Worm (Caenorhabditis elegans) whole organism, L1 larva: ENCODE results near the gene str-78.

Source experiments
- C34B4.2 ChIP-seq: sonication (generic microtip); optimal IDR thresholded peaks from 2 replicates; lab custom pipeline; 2017; ENCODE audit warnings: mild to moderate bottlenecking, missing genetic modification characterization, missing compliant biosample characterization
- blmp-1 ChIP-seq: fragments of 150-350 bp; optimal IDR thresholded peaks from 2 replicates; lab custom pipeline; 2014; ENCODE audit warnings: missing biosample characterization, missing genetic modification characterization
- ceh-63 ChIP-seq: fragments of 200-800 bp; sonication (Bioruptor generic); optimal IDR thresholded peaks from 2 replicates; lab custom pipeline; 2018; ENCODE audit warnings: mild to moderate bottlenecking, missing genetic modification characterization, missing compliant biosample characterization
- ceh-8 ChIP-seq: fragments of 200-800 bp; sonication (Bioruptor generic); optimal IDR thresholded peaks from 2 replicates; lab custom pipeline; 2018; ENCODE audit warnings: mild to moderate bottlenecking, missing genetic modification characterization, moderate library complexity, missing compliant biosample characterization
- ceh-88 ChIP-seq: fragments of 200-800 bp; sonication (Bioruptor generic); IDR thresholded peaks from 2 replicates; pipeline ENCODE4 v1.3.6; 2022; ENCODE audit warnings: missing genetic modification characterization, missing compliant biosample characterization
- ceh-90 ChIP-seq: sonication (generic microtip); optimal IDR thresholded peaks from 2 replicates; lab custom pipeline; 2016; ENCODE audit warnings: missing genetic modification characterization, missing compliant biosample characterization
- ces-1 ChIP-seq: fragments of 150-350 bp; optimal IDR thresholded peaks from 2 replicates; lab custom pipeline; 2014; ENCODE audit warnings: missing biosample characterization, missing genetic modification reagents, missing genetic modification characterization
- dpl-1 ChIP-seq, 3 experiments: fragments of 150-350 bp in 2 of 3; sonication (generic microtip) in 1 of 3; optimal IDR thresholded peaks; 2 replicates each; lab custom pipeline; 2014 to 2017; ENCODE audit warnings: missing biosample characterization in 3 of 3, missing genetic modification characterization in 3 of 3, missing genetic modification reagents in 3 of 3
- dsc-1 ChIP-seq: sonication (generic microtip); optimal IDR thresholded peaks from 2 replicates; lab custom pipeline; 2016; ENCODE audit warnings: mild to moderate bottlenecking, missing genetic modification characterization, missing compliant biosample characterization
- efl-1 ChIP-seq, 4 experiments: fragments of 150-350 bp; optimal IDR thresholded peaks in 3 of 4; peaks in 1 of 4; 1 replicate in 1 of 4; 2 replicates in 3 of 4; lab custom pipeline; 2014; ENCODE audit warnings: missing biosample characterization in 2 of 4, missing genetic modification characterization in 2 of 4, missing genetic modification reagents in 2 of 4
- efl-3 ChIP-seq: fragments of 200-800 bp; sonication (Bioruptor generic); optimal IDR thresholded peaks from 2 replicates; lab custom pipeline; 2018; ENCODE audit warnings: mild to moderate bottlenecking, missing genetic modification characterization, missing compliant biosample characterization
- egl-13 ChIP-seq: sonication (generic microtip); optimal IDR thresholded peaks from 2 replicates; lab custom pipeline; 2016; ENCODE audit warnings: missing genotype, missing genetic modification reagents, missing genetic modification characterization, missing compliant biosample characterization
- elt-3 ChIP-seq, 6 experiments: fragments of 150-350 bp in 1 of 6; sonication (generic microtip); optimal IDR thresholded peaks; 2 replicates each; lab custom pipeline; 2017 to 2018; ENCODE audit warnings: missing biosample characterization in 6 of 6, missing genetic modification characterization in 6 of 6, inconsistent platforms in 1 of 6
- ets-5 ChIP-seq: fragments of 200-800 bp; sonication (Bioruptor generic); IDR thresholded peaks from 2 replicates; pipeline ENCODE4 v1.3.6; 2022; ENCODE audit warnings: missing genetic modification characterization, missing compliant biosample characterization
- fkh-8 ChIP-seq: sonication (generic microtip); optimal IDR thresholded peaks from 2 replicates; lab custom pipeline; 2016; ENCODE audit warnings: mild to moderate bottlenecking, missing genetic modification characterization, missing compliant biosample characterization
- hlh-17 ChIP-seq: fragments of 200-800 bp; sonication (Bioruptor generic); optimal IDR thresholded peaks from 2 replicates; lab custom pipeline; 2018; ENCODE audit warnings: missing genetic modification characterization, mild to moderate bottlenecking, missing compliant biosample characterization, moderate library complexity, borderline replicate concordance
- hlh-4 ChIP-seq: sonication (generic microtip); optimal IDR thresholded peaks from 2 replicates; lab custom pipeline; 2016; ENCODE audit warnings: mild to moderate bottlenecking, missing genetic modification characterization, missing compliant biosample characterization
- irx-1 ChIP-seq: sonication (generic microtip); optimal IDR thresholded peaks from 2 replicates; lab custom pipeline; 2016; ENCODE audit warnings: missing genetic modification characterization, missing compliant biosample characterization
- isw-1 ChIP-seq: fragments of 200-800 bp; sonication (Bioruptor generic); IDR thresholded peaks from 2 replicates; pipeline ENCODE4 v1.3.6; 2022; ENCODE audit warnings: missing genetic modification characterization, missing compliant biosample characterization
- lin-13 ChIP-seq: fragments of 150-350 bp; optimal IDR thresholded peaks from 2 replicates; lab custom pipeline; 2014; ENCODE audit warnings: missing biosample characterization, missing genetic modification reagents, missing genetic modification characterization
- lin-14 ChIP-seq: fragments of 200-800 bp; sonication (Bioruptor generic); optimal IDR thresholded peaks from 2 replicates; lab custom pipeline; 2018; ENCODE audit warnings: mild to moderate bottlenecking, missing genetic modification characterization, moderate library complexity, missing compliant biosample characterization
- lin-35 ChIP-seq, 2 experiments: fragments of 150-350 bp; optimal IDR thresholded peaks; 2 replicates each; lab custom pipeline; 2014; ENCODE audit warnings: missing biosample characterization in 2 of 2, missing genetic modification characterization in 2 of 2, missing genetic modification reagents in 2 of 2
- lir-3 ChIP-seq: sonication (generic microtip); optimal IDR thresholded peaks from 2 replicates; lab custom pipeline; 2016; ENCODE audit warnings: mild to moderate bottlenecking, missing genetic modification characterization, moderate library complexity, missing compliant biosample characterization; ENCODE audit not compliant: poor library complexity
- mdl-1 ChIP-seq, 2 experiments: fragments of 150-350 bp; optimal IDR thresholded peaks; 2 replicates each; lab custom pipeline; 2014 to 2017; ENCODE audit warnings: missing biosample characterization in 2 of 2, missing genetic modification characterization in 2 of 2, inconsistent platforms in 1 of 2
- mep-1 ChIP-seq: fragments of 150-350 bp; optimal IDR thresholded peaks from 2 replicates; lab custom pipeline; 2014; ENCODE audit warnings: missing biosample characterization, missing genetic modification characterization
- nhr-11 ChIP-seq: fragments of 150-350 bp; optimal IDR thresholded peaks from 2 replicates; lab custom pipeline; 2014; ENCODE audit warnings: missing biosample characterization, missing genetic modification characterization
- nhr-19 ChIP-seq: fragments of 200-800 bp; sonication (Bioruptor generic); conservative IDR thresholded peaks from 2 replicates; pipeline ENCODE4 v1.3.6; 2022; ENCODE audit warnings: missing genetic modification characterization, missing compliant biosample characterization
- nhr-237 ChIP-seq: fragments of 150-350 bp; optimal IDR thresholded peaks from 2 replicates; lab custom pipeline; 2014; ENCODE audit warnings: missing biosample characterization, missing genetic modification characterization
- nhr-28 ChIP-seq: fragments of 150-350 bp; optimal IDR thresholded peaks from 2 replicates; lab custom pipeline; 2014; ENCODE audit warnings: missing biosample characterization, missing genetic modification characterization
- pax-3 ChIP-seq: fragments of 200-800 bp; sonication (Bioruptor generic); optimal IDR thresholded peaks from 2 replicates; lab custom pipeline; 2018; ENCODE audit warnings: mild to moderate bottlenecking, missing genetic modification characterization, moderate library complexity, missing compliant biosample characterization
- skn-1 ChIP-seq: fragments of 150-350 bp; optimal IDR thresholded peaks from 2 replicates; lab custom pipeline; 2014; ENCODE audit warnings: missing biosample characterization, missing genetic modification characterization
- sox-4 ChIP-seq: sonication (generic microtip); optimal IDR thresholded peaks from 2 replicates; lab custom pipeline; 2016; ENCODE audit warnings: missing genetic modification characterization, missing compliant biosample characterization
- unc-62 ChIP-seq: fragments of 150-350 bp; optimal IDR thresholded peaks from 2 replicates; lab custom pipeline; 2014; ENCODE audit warnings: missing biosample characterization, missing genetic modification reagents, missing genetic modification characterization
- vab-15 ChIP-seq: sonication (generic microtip); optimal IDR thresholded peaks from 2 replicates; lab custom pipeline; 2017; ENCODE audit warnings: missing genotype, mild to moderate bottlenecking, missing genetic modification characterization, missing compliant biosample characterization
- zip-4 ChIP-seq: fragments of 200-800 bp; sonication (Bioruptor generic); optimal IDR thresholded peaks from 2 replicates; lab custom pipeline; 2018; ENCODE audit warnings: mild to moderate bottlenecking, missing genetic modification characterization, moderate library complexity, missing compliant biosample characterization
- ztf-4 ChIP-seq: fragments of 150-350 bp; optimal IDR thresholded peaks from 2 replicates; lab custom pipeline; 2014; ENCODE audit warnings: missing biosample characterization, missing genetic modification characterization

The str-78 gene

DNA sequence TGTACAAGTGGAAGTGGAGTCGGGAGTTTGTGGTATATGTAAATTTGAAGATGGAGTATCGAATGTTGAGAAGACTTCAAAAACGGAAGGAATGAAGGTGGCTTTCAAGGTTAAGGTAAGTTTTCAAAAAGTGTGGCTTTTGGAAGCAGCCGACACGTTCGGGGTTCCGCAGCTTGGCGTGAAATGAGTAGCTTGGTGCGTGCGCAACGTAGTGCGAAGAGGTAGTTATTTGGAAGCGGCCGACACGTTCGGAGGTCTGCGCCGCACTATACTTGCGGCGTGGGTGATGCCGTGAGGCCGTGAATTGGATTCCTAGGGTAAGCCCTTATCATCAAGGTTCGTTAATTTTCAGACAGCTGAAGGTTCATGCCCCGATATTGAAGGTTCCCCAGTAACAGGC lies 26.3 kb downstream of the str-78 start, which contains the start of gene clec-189:
Gene clec-189, plus strand, starts transcription at position 92 of the 400 bp plus-strand sequence.
- TF ChIP-seq hlh-17, result no peak
- no peak for TF ChIP-seq skn-1 (tag; lab: Kevin White, UChicago)
- TF ChIP-seq ets-5, result no peak
- TF ChIP-seq, all 84 proteins: peak for 0

ce11 chrIV:15119268-15119667 lies 27.7 kb downstream of the str-78 start:
- TF ChIP-seq hlh-4 (tag; lab: Kevin White, UChicago), result no peak
- no peak for TF ChIP-seq dpl-1 (GFP tag; optimal IDR thresholded peaks at IDR 0.05; lab: Kevin White, UChicago)

DNA sequence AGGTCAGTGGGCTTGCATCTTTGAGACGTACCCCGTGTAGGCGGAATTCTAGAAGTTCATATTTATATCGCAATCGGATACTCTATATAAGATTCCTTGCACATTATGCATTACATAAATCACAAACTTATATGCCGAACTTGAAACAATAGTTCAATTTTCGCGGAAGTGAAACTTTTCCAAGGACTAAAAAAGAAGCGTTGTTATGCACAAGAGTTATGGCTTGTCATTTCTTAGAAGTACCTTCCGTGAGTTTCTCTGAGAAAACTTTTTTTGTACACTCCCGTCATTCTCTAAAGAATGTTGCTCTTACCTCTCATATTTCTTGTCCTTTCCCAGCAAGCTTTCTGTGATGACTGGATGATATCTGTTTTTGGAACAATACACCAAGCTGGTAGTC lies 28.6 kb downstream of the str-78 start, which contains the start of gene M199.136:
Gene M199.136, plus strand, starts transcription at position 301 of the 400 bp plus-strand sequence.
- TF ChIP-seq irx-1 (tag; lab: Kevin White, UChicago) (no peak), efl-1 (optimal IDR thresholded peaks at IDR 0.05; lab: Kevin White, UChicago) (no peak), efl-1 (GFP tag; optimal IDR thresholded peaks at IDR 0.05 in 1 of 2; lab: Kevin White, UChicago) (no peak), nhr-11 (no peak), ceh-88 (no peak), nhr-19 (GFP tag; lab: Robert Waterston, UW) (no peak), dsc-1 (tag; lab: Kevin White, UChicago) (no peak), isw-1 (no peak), pax-3 (tag; lab: Kevin White, UChicago) (no peak), C34B4.2 (tag; lab: Kevin White, UChicago) (no peak), lin-14 (GFP tag; lab: Kevin White, UChicago) (no peak), mdl-1 (tag; optimal IDR thresholded peaks at IDR 0.05; lab: Kevin White, UChicago) (no peak), nhr-237 (tag; lab: Kevin White, UChicago) (no peak)

ce11 chrIV:15114324-15114723 lies 32.7 kb downstream of the str-78 start, which contains the start of gene M199.135:
TSS of gene M199.135 (plus strand) at chrIV:15114624.
- TF ChIP-seq skn-1 (tag; lab: Kevin White, UChicago) (no peak), unc-62 (GFP tag; lab: Kevin White, UChicago) (no peak), ceh-90 (tag; lab: Kevin White, UChicago) (no peak), egl-13 (tag; lab: Kevin White, UChicago) (no peak), zip-4 (GFP tag; lab: Kevin White, UChicago) (no peak), fkh-8 (tag; lab: Kevin White, UChicago) (no peak), mep-1 (no peak), lir-3 (tag; lab: Kevin White, UChicago) (no peak), ztf-4 (tag; lab: Kevin White, UChicago) (no peak)
- TF ChIP-seq, all 84 proteins: peak for 0

- TF ChIP-seq vab-15 (tag; lab: Kevin White, UChicago) (no peak), lin-35 (GFP tag; optimal IDR thresholded peaks at IDR 0.05; lab: Kevin White, UChicago) (no peak), ceh-8 (GFP tag; lab: Kevin White, UChicago) (no peak), fkh-8 (tag; lab: Kevin White, UChicago) (no peak), ceh-88 (no peak), ces-1 (GFP tag; lab: Kevin White, UChicago) (no peak), elt-3 (tag; optimal IDR thresholded peaks at IDR 0.05; lab: Kevin White, UChicago) (no peak), sox-4 (tag; lab: Kevin White, UChicago) (no peak), ceh-63 (GFP tag; lab: Kevin White, UChicago) (no peak), blmp-1 (tag; lab: Kevin White, UChicago) (no peak), lin-13 (GFP tag; lab: Kevin White, UChicago) (no peak), nhr-28 (no peak), efl-3 (GFP tag; lab: Kevin White, UChicago) (no peak)
Measured at ce11 chrIV:15113117-15113516, 33.9 kb downstream of the str-78 start, which contains the start of gene M199.134. TSS of gene M199.134 (minus strand) at chrIV:15113217.
